Fruit fly (Drosophila melanogaster) whole organism, wandering third instar larva: Measurements from ENCODE around the gene dac.

Source experiments
- Abd-B ChIP-seq: fragments of >200 bp; optimal IDR thresholded peaks from 2 replicates; lab custom pipeline; 2017; ENCODE audit warnings: missing biosample characterization, missing genetic modification characterization
- CrebA ChIP-seq: fragments of 200-800 bp; sonication (Bioruptor generic); optimal IDR thresholded peaks from 2 replicates; lab custom pipeline; 2016; ENCODE audit warnings: missing biosample characterization, mild to moderate bottlenecking, missing genetic modification characterization, borderline replicate concordance
- Dif ChIP-seq: fragments of 200-275, 200-300 bp; sonication (Bioruptor generic); optimal IDR thresholded peaks from 2 replicates; lab custom pipeline; 2018; ENCODE audit warnings: missing biosample characterization, missing genetic modification characterization; ENCODE audit not compliant: partially characterized antibody
- Rel ChIP-seq, 2 experiments: fragments of 200-800 bp; sonication (Bioruptor generic) in 1 of 2; optimal IDR thresholded peaks; 2 replicates in 1 of 2; 3 replicates in 1 of 2; lab custom pipeline; 2016 to 2019; ENCODE audit warnings: mild to moderate bottlenecking in 2 of 2, missing biosample characterization in 2 of 2, missing genetic modification characterization in 2 of 2, moderate library complexity in 1 of 2
- Sp1 ChIP-seq: fragments of 200-800 bp; sonication (Bioruptor generic); optimal IDR thresholded peaks from 3 replicates; lab custom pipeline; 2019; ENCODE audit warnings: missing biosample characterization, mild to moderate bottlenecking, missing genetic modification characterization, moderate library complexity
- Vsx2 ChIP-seq: fragments of 200-300, 225-300 bp; sonication (Bioruptor generic); optimal IDR thresholded peaks from 2 replicates; lab custom pipeline; 2018; ENCODE audit warnings: missing biosample characterization, missing genetic modification characterization; ENCODE audit not compliant: partially characterized antibody
- dl ChIP-seq, 2 experiments: fragments of 175-275, 200-275 bp in 1 of 2; fragments of 200-275 bp in 1 of 2; sonication (Bioruptor generic); optimal IDR thresholded peaks; lab custom pipeline; 2018; ENCODE audit warnings: mild to moderate bottlenecking in 2 of 2, missing biosample characterization in 2 of 2, missing genetic modification characterization in 2 of 2, moderate library complexity in 2 of 2; ENCODE audit not compliant: partially characterized antibody in 2 of 2, insufficient read depth in 1 of 2
- fru ChIP-seq: fragments of 200-800 bp; sonication (Bioruptor generic); optimal IDR thresholded peaks from 3 replicates; lab custom pipeline; 2016; ENCODE audit warnings: missing biosample characterization, mild to moderate bottlenecking, missing genetic modification characterization
- h ChIP-seq: fragments of 200-800 bp; sonication (Bioruptor generic); optimal IDR thresholded peaks from 3 replicates; lab custom pipeline; 2016; ENCODE audit warnings: missing biosample characterization, mild to moderate bottlenecking, missing genetic modification characterization
- pan ChIP-seq: fragments of >200 bp; optimal IDR thresholded peaks from 2 replicates; lab custom pipeline; 2017
- psq ChIP-seq: fragments of 200-800 bp; sonication (Bioruptor generic); optimal IDR thresholded peaks from 3 replicates; lab custom pipeline; 2017; ENCODE audit warnings: missing biosample characterization, mild to moderate bottlenecking, missing genetic modification characterization, moderate library complexity
- sv ChIP-seq: fragments of 200-800 bp; sonication (Bioruptor generic); optimal IDR thresholded peaks from 3 replicates; lab custom pipeline; 2016; ENCODE audit warnings: missing biosample characterization, missing genetic modification characterization
- usp ChIP-seq: fragments of >200 bp; optimal IDR thresholded peaks from 2 replicates; lab custom pipeline; 2017; ENCODE audit warnings: missing biosample characterization, missing genetic modification characterization

DNA sequence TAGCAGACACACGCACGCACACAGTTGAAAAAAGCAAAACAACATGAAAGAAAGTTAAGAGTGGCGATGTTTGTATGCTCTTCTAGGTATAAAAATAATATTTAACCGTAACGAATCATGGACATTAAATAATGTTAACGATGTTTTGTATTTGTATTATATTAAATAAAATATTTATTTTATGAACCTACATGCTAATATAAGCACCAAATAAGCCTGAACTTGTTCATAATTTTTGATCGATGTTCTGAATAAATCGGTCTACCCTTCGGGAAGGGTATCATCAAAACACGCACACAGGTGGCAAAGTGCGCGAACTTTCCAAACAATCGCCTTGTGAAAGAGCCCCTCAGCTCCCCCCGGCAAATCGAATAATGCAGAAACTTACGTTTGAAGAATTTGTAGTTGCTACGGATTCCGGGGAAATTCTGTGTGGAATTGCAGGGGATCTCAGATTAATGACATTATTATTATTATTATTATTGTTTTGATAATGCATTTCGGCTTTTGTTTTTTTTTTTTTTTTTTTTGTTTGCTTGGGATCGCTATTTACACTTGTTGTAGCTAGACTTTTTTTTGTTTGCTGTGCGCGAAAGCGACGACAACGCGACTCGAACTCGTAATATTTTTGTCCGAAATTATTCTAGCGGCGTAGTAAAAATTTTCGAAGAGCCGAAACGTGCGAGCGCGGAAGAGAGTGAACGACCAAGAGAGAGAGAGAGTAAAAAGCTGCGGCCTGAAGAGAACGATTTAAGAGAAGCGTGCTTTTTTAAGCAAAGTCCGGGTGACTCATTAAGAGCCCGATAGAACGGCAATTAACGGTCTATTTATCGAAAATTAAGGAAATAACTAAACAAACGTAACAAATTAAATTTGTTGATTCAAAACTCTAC is 34.0 kb upstream of the dac start:
- peak; percentile 27 for TF ChIP-seq h (GFP tag; lab: Kevin White, UChicago)
- no peak for TF ChIP-seq Vsx2 (GFP tag; lab: Kevin White, UChicago)
- TF ChIP-seq CrebA (GFP tag; lab: Kevin White, UChicago), result no peak
- TF ChIP-seq Sp1 (GFP tag; lab: Kevin White, UChicago), result no peak
- TF ChIP-seq dl (GFP tag; optimal IDR thresholded peaks at IDR 0.05; lab: Kevin White, UChicago; ENCODE audit: insufficient read depth in 1 of 2, partially characterized antibody in 2 of 2), result peak; percentile 9 to 27
- TF ChIP-seq Abd-B (GFP tag; lab: Kevin White, UChicago), result no peak
- no peak for TF ChIP-seq fru
- no peak for TF ChIP-seq psq (GFP tag; lab: Kevin White, UChicago)
- TF ChIP-seq usp, result no peak
- peak; percentile 63 for TF ChIP-seq Dif
- TF ChIP-seq pan (lab: Kevin White, UChicago), result no peak
- TF ChIP-seq sv (GFP tag; lab: Kevin White, UChicago), result no peak
- TF ChIP-seq Rel (GFP tag; optimal IDR thresholded peaks at IDR 0.05; lab: Kevin White, UChicago), result no peak
- no peak for TF ChIP-seq Rel (tag; optimal IDR thresholded peaks at IDR 0.05; lab: Kevin White, UChicago)
